Fruit fly (Drosophila melanogaster) whole organism, embryonic: ENCODE measurements around the gene CG9328.

ENCODE experiments used
- Abd-B ChIP-seq: fragments of 200-800 bp; sonication (Bioruptor generic); optimal IDR thresholded peaks from 2 replicates; lab custom pipeline; 2018; ENCODE audit warnings: missing biosample characterization, mild to moderate bottlenecking, missing genetic modification characterization, moderate library complexity
- CG1024 ChIP-seq: fragments of 200-800 bp; sonication (Bioruptor generic); IDR thresholded peaks from 2 replicates; pipeline ENCODE4 v1.3.6; 2022; ENCODE audit warnings: missing biosample characterization, missing genetic modification characterization
- CG11560 ChIP-seq: fragments of 200-800 bp; sonication (Bioruptor generic); IDR thresholded peaks from 3 replicates; pipeline ENCODE4 v1.3.6; 2022; ENCODE audit warnings: missing biosample characterization, missing genetic modification characterization
- CG11695 ChIP-seq: fragments of 200-800 bp; sonication (Bioruptor generic); IDR thresholded peaks from 3 replicates; pipeline ENCODE4 v1.3.6; 2022; ENCODE audit warnings: missing biosample characterization, missing genetic modification characterization
- CG12104 ChIP-seq: fragments of 200-800 bp; sonication (Bioruptor generic); optimal IDR thresholded peaks from 3 replicates; lab custom pipeline; 2016; ENCODE audit warnings: missing biosample characterization, missing genetic modification characterization
- CG13624 ChIP-seq: fragments of 200-800 bp; sonication (Bioruptor generic); optimal IDR thresholded peaks from 2 replicates; lab custom pipeline; 2016; ENCODE audit warnings: missing biosample characterization, missing genetic modification characterization
- CG15011 ChIP-seq: fragments of 200-800 bp; sonication (Bioruptor generic); optimal IDR thresholded peaks from 3 replicates; lab custom pipeline; 2018; ENCODE audit warnings: missing biosample characterization, mild to moderate bottlenecking, missing genetic modification characterization
- CG4328 ChIP-seq: fragments of 200-800 bp; sonication (Bioruptor generic); optimal IDR thresholded peaks from 3 replicates; lab custom pipeline; 2017; ENCODE audit warnings: missing biosample characterization, missing genetic modification reagents, missing genetic modification characterization
- CG5180 ChIP-seq: fragments of 200-800 bp; sonication (Bioruptor generic); optimal IDR thresholded peaks from 3 replicates; lab custom pipeline; 2017; ENCODE audit warnings: missing biosample characterization, missing genetic modification characterization, mild to moderate bottlenecking, moderate library complexity, missing genetic modification reagents
- CG6272 ChIP-seq: fragments of 200-800 bp; sonication (Bioruptor generic); IDR thresholded peaks from 2 replicates; pipeline ENCODE4 v1.3.6; 2022; ENCODE audit warnings: missing biosample characterization, missing genetic modification characterization
- CG7786 ChIP-seq: fragments of 200-800 bp; sonication (Bioruptor generic); optimal IDR thresholded peaks from 2 replicates; lab custom pipeline; 2016; ENCODE audit warnings: missing biosample characterization, missing genetic modification characterization
- CG9609 ChIP-seq: fragments of 200-800 bp; sonication (Bioruptor generic); optimal IDR thresholded peaks from 3 replicates; lab custom pipeline; 2016; ENCODE audit warnings: missing biosample characterization, missing genetic modification characterization
- Chrac-16 ChIP-seq: fragments of 200-800 bp; sonication (Bioruptor generic); optimal IDR thresholded peaks from 3 replicates; lab custom pipeline; 2016; ENCODE audit warnings: missing biosample characterization, missing genetic modification characterization
- Dfd ChIP-seq, 2 experiments: fragments of >200 bp; optimal IDR thresholded peaks; 2 replicates each; lab custom pipeline; 2017; ENCODE audit warnings: missing biosample characterization in 2 of 2, missing genetic modification characterization in 2 of 2
- Dip2 ChIP-seq: fragments of 200-800 bp; sonication (Bioruptor generic); IDR thresholded peaks from 2 replicates; pipeline ENCODE4 v1.3.6; 2022; ENCODE audit warnings: missing biosample characterization, missing genetic modification characterization
- Elba2 ChIP-seq: fragments of 200-800 bp; sonication (Bioruptor generic); optimal IDR thresholded peaks from 3 replicates; lab custom pipeline; 2016; ENCODE audit warnings: missing biosample characterization, missing genetic modification characterization
- Ets65A ChIP-seq: fragments of 200-800 bp; sonication (Bioruptor generic); peaks from one replicate; lab custom pipeline; 2016; ENCODE audit warnings: missing biosample characterization, missing genetic modification characterization
- Gug ChIP-seq: fragments of 200-800 bp; sonication (Bioruptor generic); IDR thresholded peaks from 4 replicates; pipeline ENCODE4 v1.3.6; 2022; ENCODE audit warnings: missing biosample characterization, missing genetic modification characterization
- Hr39 ChIP-seq: fragments of >200 bp; optimal IDR thresholded peaks from 2 replicates; lab custom pipeline; 2017
- Hr78 ChIP-seq, 2 experiments: fragments of 200-800 bp in 1 of 2; fragments of >200 bp in 1 of 2; sonication (Bioruptor generic) in 1 of 2; optimal IDR thresholded peaks; 2 replicates each; lab custom pipeline; 2017 to 2019; ENCODE audit warnings: missing biosample characterization in 2 of 2, missing genetic modification characterization in 2 of 2, mild to moderate bottlenecking in 1 of 2, moderate library complexity in 1 of 2
- Jarid2 ChIP-seq: fragments of 200-800 bp; sonication (Bioruptor generic); optimal IDR thresholded peaks from 3 replicates; lab custom pipeline; 2017; ENCODE audit warnings: mild to moderate bottlenecking, missing biosample characterization, missing genetic modification reagents, missing genetic modification characterization
- Mad ChIP-seq: fragments of 200-800 bp; sonication (Bioruptor generic); optimal IDR thresholded peaks from 2 replicates; lab custom pipeline; 2016; ENCODE audit warnings: missing biosample characterization, missing genetic modification characterization
- Meics ChIP-seq: fragments of 200-800 bp; sonication (Bioruptor generic); optimal IDR thresholded peaks from 2 replicates; lab custom pipeline; 2017; ENCODE audit warnings: missing biosample characterization, mild to moderate bottlenecking, missing genetic modification characterization
- NC2β ChIP-seq: fragments of 200-800 bp; sonication (Bioruptor generic); optimal IDR thresholded peaks from 2 replicates; lab custom pipeline; 2016; ENCODE audit warnings: missing biosample characterization, missing genetic modification characterization
- Optix ChIP-seq: fragments of 200-800 bp; sonication (Bioruptor generic); IDR thresholded peaks from 3 replicates; pipeline ENCODE4 v1.3.6; 2022; ENCODE audit warnings: missing biosample characterization, missing genetic modification characterization
- Ravus ChIP-seq: fragments of 200-800 bp; sonication (Bioruptor generic); IDR thresholded peaks from 2 replicates; pipeline ENCODE4 v1.3.6; 2022; ENCODE audit warnings: missing biosample characterization, missing genetic modification characterization
- Sox102F ChIP-seq: fragments of 200-800 bp; sonication (Bioruptor generic); optimal IDR thresholded peaks from 2 replicates; lab custom pipeline; 2018; ENCODE audit warnings: missing biosample characterization, mild to moderate bottlenecking, missing genetic modification characterization, moderate library complexity
- Spps ChIP-seq: fragments of 200-800 bp; sonication (Bioruptor generic); optimal IDR thresholded peaks from 2 replicates; lab custom pipeline; 2018; ENCODE audit warnings: missing biosample characterization, mild to moderate bottlenecking, missing genetic modification characterization
- Usf ChIP-seq: fragments of 200-800 bp; sonication (Bioruptor generic); optimal IDR thresholded peaks from 2 replicates; lab custom pipeline; 2017; ENCODE audit warnings: missing genotype, missing biosample characterization, missing genetic modification characterization
- amos ChIP-seq: fragments of 200-800 bp; sonication (Bioruptor generic); IDR thresholded peaks from 2 replicates; pipeline ENCODE4 v1.3.6; 2022; ENCODE audit warnings: missing biosample characterization, missing genetic modification characterization; ENCODE audit not compliant: partially characterized antibody
- ase ChIP-seq: fragments of 200-800 bp; sonication (Bioruptor generic); IDR thresholded peaks from 3 replicates; pipeline ENCODE4 v1.3.6; 2022; ENCODE audit warnings: missing biosample characterization, missing genetic modification characterization
- cato ChIP-seq: fragments of 200-800 bp; sonication (Bioruptor generic); optimal IDR thresholded peaks from 2 replicates; lab custom pipeline; 2016; ENCODE audit warnings: missing biosample characterization, missing genetic modification characterization, borderline replicate concordance
- chm ChIP-seq: fragments of 200-800 bp; sonication (Bioruptor generic); IDR thresholded peaks from 2 replicates; pipeline ENCODE4 v1.3.6; 2022; ENCODE audit warnings: missing biosample characterization, missing genetic modification characterization
- cwo ChIP-seq: fragments of 200-800 bp; sonication (Bioruptor generic); optimal IDR thresholded peaks from 3 replicates; lab custom pipeline; 2017; ENCODE audit warnings: missing biosample characterization, missing genetic modification characterization, mild to moderate bottlenecking, moderate library complexity, missing genetic modification reagents
- dati ChIP-seq: fragments of 200-800 bp; sonication (Bioruptor generic); IDR thresholded peaks from 2 replicates; pipeline ENCODE4 v1.3.6; 2022; ENCODE audit warnings: missing biosample characterization, missing genetic modification characterization
- dpn ChIP-seq, 2 experiments: fragments of 200-800 bp; sonication (Bioruptor generic); optimal IDR thresholded peaks; 3 replicates each; lab custom pipeline; 2016; ENCODE audit warnings: missing biosample characterization in 2 of 2, missing genetic modification characterization in 2 of 2
- emc ChIP-seq: fragments of 200-800 bp; sonication (Bioruptor generic); optimal IDR thresholded peaks from 2 replicates; lab custom pipeline; 2016; ENCODE audit warnings: missing biosample characterization, missing genetic modification characterization
- fd64A ChIP-seq: fragments of 200-800 bp; sonication (Bioruptor generic); optimal IDR thresholded peaks from 3 replicates; lab custom pipeline; 2018; ENCODE audit warnings: missing biosample characterization, mild to moderate bottlenecking, missing genetic modification characterization
- gro ChIP-seq: fragments of 200-800 bp; sonication (Bioruptor generic); optimal IDR thresholded peaks from 2 replicates; lab custom pipeline; 2016; ENCODE audit warnings: missing biosample characterization, missing genetic modification characterization
- hkb ChIP-seq, 2 experiments: fragments of 200-800 bp in 1 of 2; fragments of >200 bp in 1 of 2; sonication (Bioruptor generic) in 1 of 2; IDR thresholded peaks in 1 of 2; optimal IDR thresholded peaks in 1 of 2; 2 replicates each; pipeline versions ENCODE4 v1.3.6 to Lab custom; 2017 to 2022; ENCODE audit warnings: missing biosample characterization in 1 of 2, missing genetic modification characterization in 1 of 2
- lov ChIP-seq, 2 experiments: fragments of 200-800 bp in 1 of 2; fragments of >200 bp in 1 of 2; sonication (Bioruptor generic) in 1 of 2; IDR thresholded peaks in 1 of 2; optimal IDR thresholded peaks in 1 of 2; 2 replicates in 1 of 2; 3 replicates in 1 of 2; pipeline versions ENCODE4 v1.3.6 to Lab custom; 2017 to 2022; ENCODE audit warnings: missing biosample characterization in 1 of 2, missing genetic modification characterization in 1 of 2
- onecut ChIP-seq: fragments of 200-800 bp; sonication (Bioruptor generic); IDR thresholded peaks from 2 replicates; pipeline ENCODE4 v1.3.6; 2022; ENCODE audit warnings: missing biosample characterization, missing genetic modification characterization
- p53 ChIP-seq: fragments of 200-800 bp; sonication (Bioruptor generic); optimal IDR thresholded peaks from 2 replicates; lab custom pipeline; 2016; ENCODE audit warnings: missing biosample characterization, missing genetic modification characterization
- pita ChIP-seq: fragments of 200-800 bp; sonication (Bioruptor generic); optimal IDR thresholded peaks from 2 replicates; lab custom pipeline; 2017; ENCODE audit warnings: missing biosample characterization, mild to moderate bottlenecking, missing genetic modification characterization
- ro ChIP-seq: fragments of 200-800 bp; sonication (Bioruptor generic); IDR thresholded peaks from 2 replicates; pipeline ENCODE4 v1.3.6; 2022; ENCODE audit warnings: missing biosample characterization, missing genetic modification characterization
- row ChIP-seq: fragments of 200-800 bp; sonication (Bioruptor generic); IDR thresholded peaks from 3 replicates; pipeline ENCODE4 v1.3.6; 2022; ENCODE audit warnings: missing biosample characterization, missing genetic modification characterization
- ssp ChIP-seq: fragments of 200-800 bp; sonication (Bioruptor generic); IDR thresholded peaks from 2 replicates; pipeline ENCODE4 v1.3.6; 2022; ENCODE audit warnings: missing biosample characterization, missing genetic modification characterization
- stwl ChIP-seq: fragments of 200-800 bp; sonication (Bioruptor generic); optimal IDR thresholded peaks from 3 replicates; lab custom pipeline; 2018; ENCODE audit warnings: missing biosample characterization, mild to moderate bottlenecking, missing genetic modification characterization, moderate library complexity
- tx ChIP-seq: fragments of 200-800 bp; sonication (Bioruptor generic); optimal IDR thresholded peaks from 2 replicates; lab custom pipeline; 2016; ENCODE audit warnings: missing biosample characterization, missing genetic modification characterization
- vvl ChIP-seq: fragments of 200-800 bp; sonication (Bioruptor generic); IDR thresholded peaks from 2 replicates; pipeline ENCODE4 v1.3.6; 2022; ENCODE audit warnings: missing biosample characterization, missing genetic modification characterization
- zen ChIP-seq: fragments of 200-800 bp; sonication (Bioruptor generic); optimal IDR thresholded peaks from 3 replicates; lab custom pipeline; 2018; ENCODE audit warnings: missing biosample characterization, mild to moderate bottlenecking, missing genetic modification characterization, moderate library complexity

The CG9328 gene

DNA sequence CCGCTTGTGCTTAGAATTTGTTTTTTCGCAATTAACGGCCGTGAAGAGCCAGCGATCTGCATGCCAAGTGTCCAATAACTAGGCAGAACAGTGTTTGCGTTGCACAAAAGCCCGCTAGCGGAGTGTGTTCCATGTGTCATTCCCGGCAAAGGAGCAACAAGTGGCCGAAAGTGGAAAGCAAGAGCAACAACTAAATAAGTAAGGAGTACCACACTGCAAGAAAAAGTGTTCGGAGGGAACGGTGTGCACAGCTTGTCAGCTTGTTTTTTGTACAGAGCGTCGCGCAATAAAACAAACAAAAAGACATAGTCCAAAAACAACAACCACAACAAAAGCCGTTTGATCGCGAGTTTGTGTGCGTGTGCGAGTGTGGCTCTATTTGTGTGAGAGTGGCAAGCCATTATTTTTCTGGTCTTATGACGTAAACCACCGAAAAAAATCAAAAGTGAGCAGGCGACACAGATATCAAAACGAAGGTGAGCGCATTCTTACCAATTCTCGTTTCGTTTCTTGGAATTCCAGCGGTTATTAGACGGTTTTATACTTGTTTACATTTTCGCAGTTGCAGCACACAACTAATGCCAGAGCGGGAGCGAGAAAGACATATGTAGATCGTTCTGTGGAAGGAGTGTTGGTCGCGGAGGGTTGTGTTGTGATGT lies 39.2 kb upstream of the CG9328 start:
- no peak for TF ChIP-seq CG15011
- no peak for TF ChIP-seq Dip2 (GFP tag; lab: Robert Waterston, UW)
- no peak for TF ChIP-seq Gug (GFP tag; lab: Robert Waterston, UW)
- no peak for TF ChIP-seq stwl (tag; lab: Kevin White, UChicago)
- TF ChIP-seq Dfd (GFP tag; optimal IDR thresholded peaks at IDR 0.05; lab: Kevin White, UChicago): no peak
- peak; percentile 46 for TF ChIP-seq Jarid2 (GFP tag; lab: Kevin White, UChicago)
- no peak for TF ChIP-seq fd64A (GFP tag; lab: Kevin White, UChicago)
- no peak for TF ChIP-seq Spps (tag; lab: Kevin White, UChicago)
- no peak for TF ChIP-seq vvl
- TF ChIP-seq Optix (GFP tag; lab: Robert Waterston, UW): no peak
- no peak for TF ChIP-seq NC2β (GFP tag; lab: Kevin White, UChicago)
- no peak for TF ChIP-seq cwo (GFP tag; lab: Kevin White, UChicago)
- no peak for TF ChIP-seq CG11560 (tag; lab: Robert Waterston, UW)
- TF ChIP-seq Ravus: no peak
- no peak for TF ChIP-seq Abd-B (GFP tag; lab: Kevin White, UChicago)
- TF ChIP-seq amos (GFP tag; lab: Robert Waterston, UW): no peak
- no peak for TF ChIP-seq Chrac-16 (GFP tag; lab: Kevin White, UChicago)
- no peak for TF ChIP-seq chm (GFP tag; lab: Robert Waterston, UW)
- no peak for TF ChIP-seq tx (GFP tag; lab: Kevin White, UChicago)
- no peak for TF ChIP-seq row
- no peak for TF ChIP-seq onecut (GFP tag; lab: Robert Waterston, UW)
- TF ChIP-seq gro: peak; percentile 66
- TF ChIP-seq CG1024 (GFP tag; lab: Robert Waterston, UW): 0 out of 2 replicates have a peak, but pooled peaks have one; percentile 17
- TF ChIP-seq ase: no peak
- no peak for TF ChIP-seq Hr39 (lab: Kevin White, UChicago)
- TF ChIP-seq cato (GFP tag; lab: Kevin White, UChicago): no peak
- TF ChIP-seq emc (GFP tag; lab: Kevin White, UChicago): no peak
- TF ChIP-seq Ets65A: no peak
- no peak for TF ChIP-seq Elba2
- TF ChIP-seq zen (tag; lab: Kevin White, UChicago): no peak
- TF ChIP-seq hkb (optimal IDR thresholded peaks at IDR 0.05; lab: Kevin White, UChicago): no peak
- no peak; the same call in 1 of the 2 replicates for TF ChIP-seq hkb (GFP tag; IDR thresholded peaks at IDR 0.05; lab: Robert Waterston, UW)
- 0 out of 2 replicates have a peak, but pooled peaks have one; percentile 2 for TF ChIP-seq dati
- no peak for TF ChIP-seq CG12104 (GFP tag; lab: Kevin White, UChicago)
- TF ChIP-seq ro: no peak
- TF ChIP-seq CG5180 (GFP tag; lab: Kevin White, UChicago): no peak
- no peak for TF ChIP-seq CG13624
- no peak for TF ChIP-seq Meics (GFP tag; lab: Kevin White, UChicago)
- no peak for TF ChIP-seq lov (optimal IDR thresholded peaks at IDR 0.05; lab: Kevin White, UChicago)
- no peak for TF ChIP-seq lov (GFP tag; IDR thresholded peaks at IDR 0.05; lab: Robert Waterston, UW)
- TF ChIP-seq ssp: no peak
- TF ChIP-seq Mad (GFP tag; lab: Kevin White, UChicago): no peak
- TF ChIP-seq Sox102F (GFP tag; lab: Kevin White, UChicago): no peak
- TF ChIP-seq Hr78 (GFP tag; optimal IDR thresholded peaks at IDR 0.05; lab: Kevin White, UChicago): no peak
- TF ChIP-seq CG4328: no peak
- no peak for TF ChIP-seq CG6272 (GFP tag; lab: Robert Waterston, UW)
- no peak for TF ChIP-seq CG9609 (GFP tag; lab: Kevin White, UChicago)
- no peak for TF ChIP-seq dpn (GFP tag; optimal IDR thresholded peaks at IDR 0.05; lab: Kevin White, UChicago)
- TF ChIP-seq CG7786 (GFP tag; lab: Kevin White, UChicago): no peak
- TF ChIP-seq CG11695 (GFP tag; lab: Robert Waterston, UW): no peak
- no peak for TF ChIP-seq Usf
- TF ChIP-seq pita (GFP tag; lab: Kevin White, UChicago): no peak
- TF ChIP-seq p53 (GFP tag; lab: Kevin White, UChicago): no peak
